Worm (Caenorhabditis elegans): Measurements from ENCODE around the gene F43C11.8.

F43C11.8 gene

ce11 chrII:2324956-2325355, 7.4 kb upstream of the F43C11.8 start, which contains the start of gene ZK1240.11:
TSS of gene ZK1240.11 (plus strand) at chrII:2325256.
- no peak for TF ChIP-seq ahr-1 (tag; optimal IDR thresholded peaks at IDR 0.05)

ce11 chrII:2328963-2329442, 3.3 kb upstream of the F43C11.8 start, which contains the start of the genes ZK1240.8 and ZK1240.1:
TSS of gene ZK1240.8 (minus strand) at chrII:2329063.
TSS of gene ZK1240.1 (plus strand) at chrII:2329392.
- no peak for TF ChIP-seq fkh-10 (GFP tag; optimal IDR thresholded peaks at IDR 0.05)
- no peak for TF ChIP-seq pqm-1 (tag; optimal IDR thresholded peaks at IDR 0.05)
- no peak for TF ChIP-seq nfya-1 (tag; optimal IDR thresholded peaks at IDR 0.05)
- no peak for TF ChIP-seq nhr-232 (tag; optimal IDR thresholded peaks at IDR 0.05)
- no peak for TF ChIP-seq ref-2 (tag; optimal IDR thresholded peaks at IDR 0.05)
- TF ChIP-seq unc-42 (tag; optimal IDR thresholded peaks at IDR 0.05): no peak
- no peak for TF ChIP-seq sox-4 (tag; optimal IDR thresholded peaks at IDR 0.05)
- TF ChIP-seq ttx-3 (tag; optimal IDR thresholded peaks at IDR 0.05): no peak
- no peak for TF ChIP-seq ama-1 (optimal IDR thresholded peaks at IDR 0.05)
- TF ChIP-seq K02D7.2 (tag; optimal IDR thresholded peaks at IDR 0.05): no peak
- TF ChIP-seq sox-2 (GFP tag; IDR thresholded peaks at IDR 0.05): no peak
- TF ChIP-seq pax-1 (tag; optimal IDR thresholded peaks at IDR 0.05): no peak
- TF ChIP-seq ceh-24 (tag; optimal IDR thresholded peaks at IDR 0.05): no peak
- TF ChIP-seq pha-2 (tag; optimal IDR thresholded peaks at IDR 0.05): no peak
- TF ChIP-seq ceh-48 (tag; optimal IDR thresholded peaks at IDR 0.05): no peak
- TF ChIP-seq eyg-1 (tag; optimal IDR thresholded peaks at IDR 0.05): no peak
- no peak for TF ChIP-seq zip-5 (tag; optimal IDR thresholded peaks at IDR 0.05)
- TF ChIP-seq dmd-4 (tag; optimal IDR thresholded peaks at IDR 0.05; ENCODE audit: borderline replicate concordance): no peak

- TF ChIP-seq unc-55 (GFP tag; optimal IDR thresholded peaks at IDR 0.05): no peak
- TF ChIP-seq C38D4.7 (GFP tag; optimal IDR thresholded peaks at IDR 0.05): no peak
- no peak for TF ChIP-seq ceh-24 (tag; optimal IDR thresholded peaks at IDR 0.05)
- TF ChIP-seq hlh-6 (tag; optimal IDR thresholded peaks at IDR 0.05): no peak
- TF ChIP-seq ceh-34 (tag; optimal IDR thresholded peaks at IDR 0.05): no peak
- TF ChIP-seq pha-4 (tag; optimal IDR thresholded peaks at IDR 0.05): no peak
- no peak for TF ChIP-seq ceh-48 (tag; optimal IDR thresholded peaks at IDR 0.05)
These were observed 1.9 kb upstream of the F43C11.8 start for ce11 chrII:2330462-2330861.

- TF ChIP-seq nfya-1 (tag; optimal IDR thresholded peaks at IDR 0.05) (no peak), pat-9 (tag; optimal IDR thresholded peaks at IDR 0.05) (no peak), lin-11 (tag; optimal IDR thresholded peaks at IDR 0.05) (no peak), ceh-34 (tag; optimal IDR thresholded peaks at IDR 0.05) (no peak), npax-4 (tag; optimal IDR thresholded peaks at IDR 0.05) (no peak), zip-5 (tag; optimal IDR thresholded peaks at IDR 0.05) (no peak), pax-1 (tag; optimal IDR thresholded peaks at IDR 0.05) (no peak), ceh-48 (tag; optimal IDR thresholded peaks at IDR 0.05) (no peak), ztf-16 (tag; optimal IDR thresholded peaks at IDR 0.05) (no peak), nhr-232 (tag; optimal IDR thresholded peaks at IDR 0.05) (no peak), hlh-13 (GFP tag; optimal IDR thresholded peaks at IDR 0.05) (no peak), ceh-24 (tag; optimal IDR thresholded peaks at IDR 0.05) (no peak), Y22D7AL.16 (tag; optimal IDR thresholded peaks at IDR 0.05) (no peak), ceh-19 (GFP tag; optimal IDR thresholded peaks at IDR 0.05) (no peak)
These were observed 3.3 kb downstream of the F43C11.8 start, which contains the start of gene F43C11.7 for ce11 chrII:2335572-2335971. TSS of gene F43C11.7 (plus strand) at chrII:2335897.

ce11 chrII:2336177-2336576, 3.9 kb downstream of the F43C11.8 start:
- TF ChIP-seq C38D4.7 (GFP tag; optimal IDR thresholded peaks at IDR 0.05) (no peak), nfya-1 (tag; optimal IDR thresholded peaks at IDR 0.05) (no peak), dve-1 (tag; optimal IDR thresholded peaks at IDR 0.05) (peak; percentile 60)

ce11 chrII:2340974-2341373, 8.7 kb downstream of the F43C11.8 start:
- TF ChIP-seq nfya-1 (tag; optimal IDR thresholded peaks at IDR 0.05) (peak; percentile 28), Y22D7AL.16 (tag; optimal IDR thresholded peaks at IDR 0.05) (no peak), K02D7.2 (tag; optimal IDR thresholded peaks at IDR 0.05) (no peak), rnt-1 (tag; optimal IDR thresholded peaks at IDR 0.05) (peak; percentile 92), npax-4 (tag; optimal IDR thresholded peaks at IDR 0.05) (no peak), hlh-6 (tag; optimal IDR thresholded peaks at IDR 0.05) (no peak), sox-2 (GFP tag; IDR thresholded peaks at IDR 0.05) (no peak), K09A11.1 (tag; optimal IDR thresholded peaks at IDR 0.05; ENCODE audit: insufficient read depth) (no peak), ceh-9 (tag; optimal IDR thresholded peaks at IDR 0.05) (no peak), gmeb-2 (tag; optimal IDR thresholded peaks at IDR 0.05) (no peak)

All from whole organism, late embryonic.